Worm (Caenorhabditis elegans) whole organism, L3 larva: ENCODE data around the gene ugt-48.

Experiments
- elt-2 ChIP-seq: sonication (generic microtip); optimal IDR thresholded peaks from 2 replicates; lab custom pipeline; 2016; ENCODE audit warnings: missing genetic modification reagents, mild to moderate bottlenecking, missing genetic modification characterization, missing compliant biosample characterization
- elt-3 ChIP-seq, 3 experiments: fragments of 150-350 bp in 1 of 3; sonication (generic microtip) in 2 of 3; optimal IDR thresholded peaks; 2 replicates in 2 of 3; 4 replicates in 1 of 3; lab custom pipeline; 2014 to 2017; ENCODE audit warnings: missing biosample characterization in 3 of 3, missing genetic modification characterization in 3 of 3
- jun-1 ChIP-seq: fragments of 150-350 bp; optimal IDR thresholded peaks from 2 replicates; lab custom pipeline; 2014; ENCODE audit warnings: missing biosample characterization, missing genetic modification reagents, missing genetic modification characterization
- lin-15B ChIP-seq: fragments of 150-350 bp; optimal IDR thresholded peaks from 2 replicates; lab custom pipeline; 2014; ENCODE audit warnings: missing biosample characterization, missing genetic modification characterization
- nhr-12 ChIP-seq: fragments of 150-350 bp; optimal IDR thresholded peaks from 2 replicates; lab custom pipeline; 2014; ENCODE audit warnings: missing biosample characterization, missing genetic modification characterization
- nhr-237 ChIP-seq: fragments of 150-350 bp; optimal IDR thresholded peaks from 2 replicates; lab custom pipeline; 2014; ENCODE audit warnings: missing biosample characterization, missing genetic modification characterization
- pha-4 ChIP-seq: fragments of 150-350 bp; optimal IDR thresholded peaks from 2 replicates; lab custom pipeline; 2014; ENCODE audit warnings: missing biosample characterization, missing genetic modification reagents, missing genetic modification characterization
- sea-2 ChIP-seq: fragments of 150-350 bp; sonication (generic microtip); optimal IDR thresholded peaks from 4 replicates; lab custom pipeline; 2014; ENCODE audit warnings: missing biosample characterization, missing genetic modification reagents, missing genetic modification characterization
- skn-1 ChIP-seq: fragments of 150-350 bp; optimal IDR thresholded peaks from 2 replicates; lab custom pipeline; 2014; ENCODE audit warnings: missing biosample characterization, missing genetic modification characterization

DNA sequence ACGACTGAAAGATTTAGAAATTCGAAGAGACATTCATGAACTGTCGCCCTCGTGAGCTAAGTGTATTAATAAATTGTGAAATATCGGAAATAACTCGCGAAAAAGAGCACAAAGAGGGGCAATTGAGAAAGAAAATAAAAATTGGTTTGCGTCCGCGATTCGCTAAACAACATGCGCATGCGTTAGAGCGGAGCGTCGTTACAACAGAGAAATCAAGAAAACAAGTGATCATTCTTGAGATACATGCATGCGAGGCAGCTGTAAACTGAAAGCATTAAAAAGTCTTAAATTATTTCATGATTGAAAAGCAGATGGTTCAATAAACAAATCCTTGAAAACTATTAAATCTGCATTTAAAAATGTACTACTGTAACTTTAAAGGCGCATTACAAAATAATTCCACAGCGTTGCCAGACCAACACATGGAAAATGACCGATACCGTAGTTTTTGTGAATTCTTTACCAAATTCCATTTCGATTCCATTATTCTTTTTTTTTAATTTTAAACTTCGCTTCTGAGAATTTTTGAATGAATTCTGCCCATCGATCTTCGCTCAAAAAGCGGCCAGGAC, 11.5 kb downstream of the ugt-48 start, which contains the start of the genes cox-16 and syp-2:
- no peak for TF ChIP-seq elt-3 (tag; optimal IDR thresholded peaks at IDR 0.05; lab: Kevin White, UChicago)
- TF ChIP-seq pha-4 (tag; lab: Kevin White, UChicago): peak; percentile 23
- no peak for TF ChIP-seq nhr-237 (tag; lab: Kevin White, UChicago)
- no peak for TF ChIP-seq elt-2 (tag; lab: Kevin White, UChicago)
- TF ChIP-seq jun-1 (tag; lab: Kevin White, UChicago): no peak
- no peak for TF ChIP-seq nhr-12 (tag; lab: Kevin White, UChicago)
- TF ChIP-seq lin-15B: peak; percentile 2
- no peak for TF ChIP-seq skn-1 (tag; lab: Kevin White, UChicago)
- TF ChIP-seq sea-2: no peak
